Worm (Caenorhabditis elegans) whole organism, young adult: Measurements from ENCODE around the gene C47E12.11.

ENCODE experiments used
- lin-26 ChIP-seq: fragments of 200-800 bp; sonication (Bioruptor generic); IDR thresholded peaks from 2 replicates; pipeline ENCODE4 v1.3.6; 2022; ENCODE audit warnings: missing genetic modification reagents, missing genetic modification characterization, missing compliant biosample characterization
- xnd-1 ChIP-seq: sonication (generic microtip); optimal IDR thresholded peaks from 2 replicates; lab custom pipeline; 2016; ENCODE audit warnings: missing genotype, missing genetic modification reagents, missing genetic modification characterization, missing compliant biosample characterization
- ztf-25 ChIP-seq: fragments of 200-800 bp; sonication (Bioruptor generic); IDR thresholded peaks from 2 replicates; pipeline ENCODE4 v1.3.6; 2022; ENCODE audit warnings: missing genetic modification reagents, missing genetic modification characterization, missing compliant biosample characterization
- ztf-26 ChIP-seq: sonication (generic microtip); optimal IDR thresholded peaks from 2 replicates; lab custom pipeline; 2017; ENCODE audit warnings: missing genetic modification characterization, missing compliant biosample characterization

DNA sequence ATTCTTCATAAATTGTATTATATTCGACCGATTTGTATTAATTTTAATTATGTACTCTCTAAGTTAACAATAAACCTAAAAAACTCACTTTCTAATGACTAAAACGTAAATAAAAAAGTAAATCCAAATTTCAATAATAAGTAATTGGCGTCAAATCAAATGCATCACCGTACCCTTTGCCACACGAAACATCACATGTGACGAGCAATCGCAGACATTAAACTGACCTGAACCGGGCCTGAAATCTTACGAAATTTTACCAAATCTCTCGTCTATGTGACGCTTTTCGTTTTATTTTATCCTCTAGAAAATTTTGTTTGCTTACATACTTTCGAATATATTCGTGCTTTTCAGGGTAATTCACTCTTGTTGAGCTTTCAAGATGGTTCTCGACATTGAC lies 34.2 kb downstream of the C47E12.11 start, which contains the start of the genes C47E12.2 and sars-1:
- no peak for TF ChIP-seq ztf-25 (GFP tag; lab: Robert Waterston, UW)
- TF ChIP-seq ztf-26 (tag; lab: Kevin White, UChicago) = no peak
- no peak for TF ChIP-seq lin-26 (GFP tag; lab: Robert Waterston, UW)
- no peak for TF ChIP-seq xnd-1
